Fruit fly (Drosophila melanogaster) whole organism, embryonic: Measurements from ENCODE around the gene Grik.
A peak's percentile ranks its signal among the peaks of the same experiment; 100 is the strongest.

ENCODE experiments used
- BtbVII ChIP-seq: fragments of 200-800 bp; sonication (Bioruptor generic); optimal IDR thresholded peaks from 3 replicates; lab custom pipeline; 2017; ENCODE audit warnings: missing biosample characterization, mild to moderate bottlenecking, missing genetic modification characterization
- CG14860 ChIP-seq: fragments of 200-800 bp; sonication (Bioruptor generic); IDR thresholded peaks from 3 replicates; pipeline ENCODE4 v1.3.6; 2022; ENCODE audit warnings: missing biosample characterization, missing genetic modification characterization; ENCODE audit not compliant: partially characterized antibody
- CG17361 ChIP-seq: fragments of 200-800 bp; sonication (Bioruptor generic); IDR thresholded peaks from 3 replicates; pipeline ENCODE4 v1.3.6; 2022; ENCODE audit warnings: missing biosample characterization, missing genetic modification characterization
- CG1832 ChIP-seq: fragments of 200-800 bp; sonication (Bioruptor generic); optimal IDR thresholded peaks from 2 replicates; lab custom pipeline; 2017; ENCODE audit warnings: missing biosample characterization, mild to moderate bottlenecking, missing genetic modification characterization, inconsistent platforms
- CG2712 ChIP-seq: fragments of 200-800 bp; optimal IDR thresholded peaks from 3 replicates; lab custom pipeline; 2019; ENCODE audit warnings: missing biosample characterization, mild to moderate bottlenecking, missing genetic modification characterization, moderate library complexity
- CG30020 ChIP-seq: fragments of 200-800 bp; optimal IDR thresholded peaks from 2 replicates; lab custom pipeline; 2019; ENCODE audit warnings: missing biosample characterization, mild to moderate bottlenecking, missing genetic modification characterization, moderate library complexity
- CG30431 ChIP-seq: fragments of 200-800 bp; sonication (Bioruptor generic); optimal IDR thresholded peaks from 2 replicates; lab custom pipeline; 2017; ENCODE audit warnings: missing biosample characterization, missing genetic modification characterization
- CG31365 ChIP-seq: fragments of 200-800 bp; sonication (Bioruptor generic); optimal IDR thresholded peaks from 2 replicates; lab custom pipeline; 2018; ENCODE audit warnings: missing biosample characterization, mild to moderate bottlenecking, missing genetic modification characterization
- CG32532 ChIP-seq: fragments of 200-800 bp; sonication (Bioruptor generic); IDR thresholded peaks from 2 replicates; pipeline ENCODE4 v1.3.6; 2022; ENCODE audit warnings: missing biosample characterization, missing genetic modification characterization
- CG32767 ChIP-seq: fragments of 200-800 bp; sonication (Bioruptor generic); IDR thresholded peaks from 2 replicates; pipeline ENCODE4 v1.3.6; 2022; ENCODE audit warnings: missing biosample characterization, missing genetic modification characterization
- CG4360 ChIP-seq: fragments of 200-800 bp; sonication (Bioruptor generic); IDR thresholded peaks from 2 replicates; pipeline ENCODE4 v1.3.6; 2022; ENCODE audit warnings: missing biosample characterization, missing genetic modification characterization
- CG7963 ChIP-seq: fragments of 200-800 bp; sonication (Bioruptor generic); IDR thresholded peaks from 3 replicates; pipeline ENCODE4 v1.3.6; 2022; ENCODE audit warnings: missing biosample characterization, missing genetic modification characterization; ENCODE audit not compliant: partially characterized antibody
- CG7987 ChIP-seq: fragments of 200-800 bp; sonication (Bioruptor generic); optimal IDR thresholded peaks from 2 replicates; lab custom pipeline; 2018; ENCODE audit warnings: missing biosample characterization, mild to moderate bottlenecking, missing genetic modification characterization, moderate library complexity
- CHES-1-like ChIP-seq: fragments of 200-800 bp; sonication (Bioruptor generic); optimal IDR thresholded peaks from 2 replicates; lab custom pipeline; 2016; ENCODE audit warnings: missing biosample characterization, missing genetic modification characterization
- Camta ChIP-seq: fragments of 200-800 bp; sonication (Bioruptor generic); optimal IDR thresholded peaks from 2 replicates; lab custom pipeline; 2016; ENCODE audit warnings: missing biosample characterization, missing genetic modification characterization
- Dp ChIP-seq: fragments of 200-800 bp; sonication (Bioruptor generic); optimal IDR thresholded peaks from 2 replicates; lab custom pipeline; 2018; ENCODE audit warnings: missing biosample characterization, mild to moderate bottlenecking, missing genetic modification characterization, moderate library complexity
- ERR ChIP-seq: fragments of 200-800 bp; sonication (Bioruptor generic); optimal IDR thresholded peaks from 2 replicates; lab custom pipeline; 2016; ENCODE audit warnings: missing biosample characterization, missing genetic modification characterization
- Elba2 ChIP-seq: fragments of 200-800 bp; sonication (Bioruptor generic); optimal IDR thresholded peaks from 3 replicates; lab custom pipeline; 2016; ENCODE audit warnings: missing biosample characterization, missing genetic modification characterization
- Fer1 ChIP-seq: fragments of 200-800 bp; sonication (Bioruptor generic); optimal IDR thresholded peaks from 2 replicates; lab custom pipeline; 2017; ENCODE audit warnings: missing biosample characterization, mild to moderate bottlenecking, missing genetic modification characterization
- Hmx ChIP-seq: fragments of 200-800 bp; sonication (Bioruptor generic); optimal IDR thresholded peaks from 2 replicates; lab custom pipeline; 2016; ENCODE audit warnings: missing biosample characterization, missing genetic modification characterization
- Lhr ChIP-seq: fragments of 200-800 bp; sonication (Bioruptor generic); optimal IDR thresholded peaks from 3 replicates; lab custom pipeline; 2017; ENCODE audit warnings: mild to moderate bottlenecking, missing biosample characterization, missing genetic modification reagents, missing genetic modification characterization
- Lim3 ChIP-seq: fragments of 200-800 bp; sonication (Bioruptor generic); IDR thresholded peaks from 2 replicates; pipeline ENCODE4 v1.3.6; 2022; ENCODE audit warnings: missing biosample characterization, missing genetic modification characterization
- Med ChIP-seq: fragments of 200-800 bp; sonication (Bioruptor generic); peaks from one replicate; lab custom pipeline; 2016; ENCODE audit warnings: missing biosample characterization, missing genetic modification characterization, mild to moderate bottlenecking, inconsistent platforms, moderate library complexity
- Nf-YC ChIP-seq: fragments of 200-800 bp; optimal IDR thresholded peaks from 3 replicates; lab custom pipeline; 2019; ENCODE audit warnings: missing biosample characterization, mild to moderate bottlenecking, missing genetic modification characterization, moderate library complexity
- Pdp1 ChIP-seq, 2 experiments: fragments of 200-800 bp; sonication (Bioruptor generic); optimal IDR thresholded peaks; 3 replicates each; lab custom pipeline; 2016; ENCODE audit warnings: missing biosample characterization in 2 of 2, missing genetic modification characterization in 2 of 2, mild to moderate bottlenecking in 1 of 2, moderate library complexity in 1 of 2
- Trl ChIP-seq, 3 experiments: fragments of >200 bp in 2 of 3; fragments of 200-800 bp in 1 of 3; sonication (Bioruptor generic) in 1 of 3; optimal IDR thresholded peaks; 2 replicates in 1 of 3; 3 replicates in 2 of 3; lab custom pipeline; 2016 to 2017; ENCODE audit warnings: missing biosample characterization in 1 of 3, missing genetic modification characterization in 1 of 3
- YL-1 ChIP-seq: fragments of 200-800 bp; sonication (Bioruptor generic); optimal IDR thresholded peaks from 3 replicates; lab custom pipeline; 2017; ENCODE audit warnings: missing biosample characterization, mild to moderate bottlenecking, missing genetic modification characterization
- abd-A ChIP-seq: fragments of 200-800 bp; sonication (Bioruptor generic); optimal IDR thresholded peaks from 3 replicates; lab custom pipeline; 2019; ENCODE audit warnings: missing biosample characterization, mild to moderate bottlenecking, missing genetic modification characterization, moderate library complexity
- ato ChIP-seq: fragments of 200-800 bp; sonication (Bioruptor generic); IDR thresholded peaks from 2 replicates; pipeline ENCODE4 v1.3.6; 2022; ENCODE audit warnings: missing biosample characterization, missing genetic modification characterization; ENCODE audit not compliant: partially characterized antibody
- dan ChIP-seq: fragments of 200-800 bp; sonication (Bioruptor generic); IDR thresholded peaks from 2 replicates; pipeline ENCODE4 v1.3.6; 2022; ENCODE audit warnings: missing biosample characterization, missing genetic modification characterization
- dysf ChIP-seq: fragments of 200-800 bp; sonication (Bioruptor generic); IDR thresholded peaks from 3 replicates; pipeline ENCODE4 v1.3.6; 2022; ENCODE audit warnings: missing biosample characterization, missing genetic modification characterization
- ems ChIP-seq: fragments of 200-800 bp; sonication (Bioruptor generic); optimal IDR thresholded peaks from 3 replicates; lab custom pipeline; 2016; ENCODE audit warnings: missing biosample characterization, missing genetic modification characterization
- exex ChIP-seq: fragments of 200-800 bp; sonication (Bioruptor generic); optimal IDR thresholded peaks from 4 replicates; lab custom pipeline; 2018; ENCODE audit warnings: missing biosample characterization, mild to moderate bottlenecking, missing genetic modification characterization, moderate library complexity
- lilli ChIP-seq: fragments of 200-800 bp; sonication (Bioruptor generic); optimal IDR thresholded peaks from 3 replicates; lab custom pipeline; 2016; ENCODE audit warnings: missing biosample characterization, missing genetic modification characterization
- nerfin-1 ChIP-seq: fragments of 200-800 bp; sonication (Bioruptor generic); optimal IDR thresholded peaks from 3 replicates; lab custom pipeline; 2019; ENCODE audit warnings: missing biosample characterization, mild to moderate bottlenecking, missing genetic modification characterization, moderate library complexity
- nmo ChIP-seq: fragments of 200-800 bp; sonication (Bioruptor generic); optimal IDR thresholded peaks from 2 replicates; lab custom pipeline; 2018; ENCODE audit warnings: missing biosample characterization, mild to moderate bottlenecking, missing genetic modification characterization, moderate library complexity
- otp ChIP-seq: fragments of 200-800 bp; sonication (Bioruptor generic); IDR thresholded peaks from 3 replicates; pipeline ENCODE4, ENCODE4 v1.3.6; 2022; ENCODE audit warnings: missing biosample characterization, missing genetic modification characterization
- prd ChIP-seq, 3 experiments: fragments of >200 bp in 2 of 3; fragments of 200-800 bp in 1 of 3; sonication (Bioruptor generic) in 1 of 3; optimal IDR thresholded peaks in 2 of 3; IDR thresholded peaks in 1 of 3; 2 replicates in 2 of 3; 3 replicates in 1 of 3; pipeline versions ENCODE4 v1.3.6 to Lab custom; 2017 to 2022; ENCODE audit warnings: missing biosample characterization in 1 of 3, missing genetic modification characterization in 1 of 3
- ranshi ChIP-seq: fragments of 200-800 bp; sonication (Bioruptor generic); IDR thresholded peaks from 2 replicates; pipeline ENCODE4 v1.3.6; 2022; ENCODE audit warnings: missing biosample characterization, missing genetic modification characterization
- ro ChIP-seq: fragments of 200-800 bp; sonication (Bioruptor generic); IDR thresholded peaks from 2 replicates; pipeline ENCODE4 v1.3.6; 2022; ENCODE audit warnings: missing biosample characterization, missing genetic modification characterization
- salm ChIP-seq: fragments of 200-800 bp; sonication (Bioruptor generic); optimal IDR thresholded peaks from 2 replicates; lab custom pipeline; 2018; ENCODE audit warnings: missing biosample characterization, mild to moderate bottlenecking, missing genetic modification characterization
- seq ChIP-seq: fragments of 200-800 bp; sonication (Bioruptor generic); IDR thresholded peaks from 2 replicates; pipeline ENCODE4 v1.3.6; 2022; ENCODE audit warnings: missing biosample characterization, missing genetic modification characterization
- tgo ChIP-seq: fragments of 200-800 bp; sonication (Bioruptor generic); IDR thresholded peaks from 3 replicates; pipeline ENCODE4 v1.3.6; 2022; ENCODE audit warnings: missing biosample characterization, missing genetic modification characterization
- tll ChIP-seq, 2 experiments: fragments of 200-800 bp in 1 of 2; fragments of >200 bp in 1 of 2; sonication (Bioruptor generic) in 1 of 2; optimal IDR thresholded peaks; 2 replicates each; lab custom pipeline; 2017 to 2019; ENCODE audit warnings: missing biosample characterization in 2 of 2, missing genetic modification characterization in 2 of 2, mild to moderate bottlenecking in 1 of 2, moderate library complexity in 1 of 2
- twi ChIP-seq: fragments of 200-800 bp; optimal IDR thresholded peaks from 2 replicates; lab custom pipeline; 2019; ENCODE audit warnings: missing biosample characterization, mild to moderate bottlenecking, missing genetic modification characterization, moderate library complexity
- tx ChIP-seq: fragments of 200-800 bp; sonication (Bioruptor generic); optimal IDR thresholded peaks from 2 replicates; lab custom pipeline; 2016; ENCODE audit warnings: missing biosample characterization, missing genetic modification characterization
- vfl ChIP-seq: fragments of 200-800 bp; sonication (Bioruptor generic); optimal IDR thresholded peaks from 2 replicates; lab custom pipeline; 2016; ENCODE audit warnings: missing biosample characterization, missing genetic modification characterization

Gene Grik

DNA sequence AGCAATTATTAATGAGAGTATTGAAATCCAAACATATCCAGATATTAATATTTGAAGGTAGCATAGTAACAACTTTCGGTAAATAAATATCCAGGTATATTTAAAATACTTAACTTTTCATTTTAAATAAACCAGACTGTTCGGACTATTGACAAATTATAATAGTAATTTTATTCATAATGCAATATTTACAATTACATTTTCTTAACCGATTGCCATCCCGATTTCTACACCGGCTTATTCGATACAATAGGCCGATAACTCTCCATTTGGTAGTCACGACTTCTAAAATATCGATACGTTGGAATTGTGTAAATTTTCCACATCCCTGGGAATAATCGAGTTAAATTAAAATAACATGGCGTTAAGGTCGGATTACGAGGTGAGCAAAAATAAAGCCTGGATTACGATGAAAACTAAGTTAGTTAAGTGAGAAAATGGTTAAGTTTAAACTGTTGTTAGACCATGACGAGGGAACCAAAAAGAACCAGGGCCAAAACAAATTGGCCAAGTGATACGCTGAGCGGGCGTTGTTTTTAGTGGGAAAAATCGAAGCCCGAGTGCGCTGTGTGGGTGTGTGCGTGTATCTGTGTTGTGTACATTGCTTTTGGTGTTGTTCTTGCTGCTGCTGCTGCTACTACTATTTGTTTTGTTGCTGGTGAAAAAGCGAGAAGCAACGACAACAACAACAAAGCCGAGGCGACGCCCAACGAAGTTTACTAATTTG is 46.9 kb downstream of the Grik start, which contains the start of gene Atpalpha (continued):
- TF ChIP-seq nmo (GFP tag; lab: Kevin White, UChicago), result peak; percentile 27
- TF ChIP-seq lilli (GFP tag; lab: Kevin White, UChicago), result peak; percentile 22
- peak; percentile 32 for TF ChIP-seq CG2712 (tag; lab: Kevin White, UChicago)
- TF ChIP-seq abd-A, result peak; percentile 78
- TF ChIP-seq Dp (GFP tag; lab: Kevin White, UChicago), result peak; percentile 28
- no peak for TF ChIP-seq CG32767 (GFP tag; lab: Robert Waterston, UW)
- no peak for TF ChIP-seq Lhr (GFP tag; lab: Kevin White, UChicago)
- TF ChIP-seq twi (tag; lab: Kevin White, UChicago), result no peak
- no peak for TF ChIP-seq tgo (GFP tag; lab: Robert Waterston, UW)
- no peak for TF ChIP-seq exex (tag; lab: Kevin White, UChicago)
- TF ChIP-seq dan, result no peak
- peak; percentile 97 for TF ChIP-seq ato
- peak; percentile 28 for TF ChIP-seq Camta (GFP tag; lab: Kevin White, UChicago)
- TF ChIP-seq otp (GFP tag; lab: Robert Waterston, UW), result no peak
- peak; percentile 38; the same call in 2 of the 3 replicates for TF ChIP-seq CG17361 (GFP tag; lab: Robert Waterston, UW)
- no peak for TF ChIP-seq vfl
- TF ChIP-seq CG4360 (GFP tag; lab: Robert Waterston, UW), result peak; percentile 74
- peak; percentile 33 for TF ChIP-seq Fer1 (GFP tag; lab: Kevin White, UChicago)
- TF ChIP-seq CG32532 (GFP tag; lab: Robert Waterston, UW), result peak; percentile 30; the same call in 1 of the 2 replicates
- peak; percentile 56 for TF ChIP-seq CG30020 (tag; lab: Kevin White, UChicago)
- no peak for TF ChIP-seq dysf
- TF ChIP-seq ranshi (GFP tag; lab: Robert Waterston, UW), result no peak
- no peak for TF ChIP-seq Hmx (GFP tag; lab: Kevin White, UChicago)
- TF ChIP-seq ERR (GFP tag; lab: Kevin White, UChicago), result no peak
- TF ChIP-seq tx (GFP tag; lab: Kevin White, UChicago), result no peak
- peak; percentile 7 for TF ChIP-seq CHES-1-like (GFP tag; lab: Kevin White, UChicago)
- TF ChIP-seq CG7987, result peak; percentile 36

DNA sequence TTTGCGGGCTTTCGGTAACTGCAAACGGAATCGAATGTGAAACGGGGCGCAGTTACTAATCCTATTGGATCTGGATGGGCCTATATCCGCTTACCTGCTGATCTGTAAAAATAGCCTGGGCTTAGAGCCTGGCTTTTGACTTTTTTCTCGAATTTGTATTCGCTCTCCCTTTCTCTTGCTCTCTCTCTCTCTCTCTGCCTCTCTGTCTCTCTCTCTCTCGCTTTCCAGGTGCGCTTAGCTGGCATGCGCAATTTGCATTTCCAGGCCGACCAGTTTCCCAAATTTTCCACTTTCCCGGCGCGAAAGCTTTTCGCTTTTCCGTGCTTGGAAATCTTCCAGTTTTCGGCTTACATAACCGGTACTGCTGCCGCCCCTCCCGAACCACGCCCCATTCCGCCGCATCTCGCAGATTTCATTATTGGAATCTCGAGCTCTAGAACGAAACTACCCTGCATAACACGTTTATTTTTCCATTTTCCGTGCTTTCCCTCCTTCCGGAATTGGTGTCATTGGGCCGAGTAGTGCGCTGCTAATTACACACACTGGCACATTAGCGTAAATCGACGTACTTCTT is 47.5 kb downstream of the Grik start:
- TF ChIP-seq CG31365 (tag; lab: Kevin White, UChicago) (no peak), seq (no peak), ro (GFP tag; lab: Robert Waterston, UW) (no peak), CG14860 (GFP tag; lab: Robert Waterston, UW) (no peak), Pdp1 (GFP tag; optimal IDR thresholded peaks at IDR 0.05; lab: Kevin White, UChicago) (peak in 1 of 2 experiments; percentile 92), Trl (optimal IDR thresholded peaks at IDR 0.05; lab: Kevin White, UChicago) (peak; percentile 66 to 88), Trl (GFP tag; optimal IDR thresholded peaks at IDR 0.05; lab: Kevin White, UChicago) (no peak), ems (GFP tag; lab: Kevin White, UChicago) (no peak), Lim3 (GFP tag; lab: Robert Waterston, UW) (no peak), CG30431 (GFP tag; lab: Kevin White, UChicago) (no peak), Med (GFP tag; lab: Kevin White, UChicago) (no peak), nerfin-1 (tag; lab: Kevin White, UChicago) (peak; percentile 94), YL-1 (GFP tag; lab: Kevin White, UChicago) (peak; percentile 19), CG1832 (GFP tag; lab: Kevin White, UChicago) (peak; percentile 92), CG7963 (GFP tag; lab: Robert Waterston, UW) (0 out of 3 replicates have a peak, but pooled peaks have one; percentile 32), prd (optimal IDR thresholded peaks at IDR 0.05; lab: Kevin White, UChicago) (no peak), prd (GFP tag; IDR thresholded peaks at IDR 0.05; lab: Robert Waterston, UW) (no peak), tx (GFP tag; lab: Kevin White, UChicago) (no peak), CG32767 (GFP tag; lab: Robert Waterston, UW) (0 out of 2 replicates have a peak, but pooled peaks have one; percentile 30), BtbVII (GFP tag; lab: Kevin White, UChicago) (peak; percentile 13), salm (tag; lab: Kevin White, UChicago) (no peak), Elba2 (peak; percentile 81), tll (GFP tag; optimal IDR thresholded peaks at IDR 0.05; lab: Kevin White, UChicago) (peak in 1 of 2 experiments; percentile 26), Nf-YC (tag; lab: Kevin White, UChicago) (no peak)
